Worm (Caenorhabditis elegans) whole organism, L4/young adult: Measurements from ENCODE around the gene srw-127.

Experiments
- dao-5 ChIP-seq: sonication (generic microtip); optimal IDR thresholded peaks from 2 replicates; lab custom pipeline; 2016; ENCODE audit warnings: missing genotype, missing genetic modification characterization, moderate library complexity, missing compliant biosample characterization
- him-1 ChIP-seq: sonication (generic microtip); optimal IDR thresholded peaks from 2 replicates; lab custom pipeline; 2016; ENCODE audit warnings: missing genotype, missing genetic modification reagents, missing genetic modification characterization, missing compliant biosample characterization

DNA sequence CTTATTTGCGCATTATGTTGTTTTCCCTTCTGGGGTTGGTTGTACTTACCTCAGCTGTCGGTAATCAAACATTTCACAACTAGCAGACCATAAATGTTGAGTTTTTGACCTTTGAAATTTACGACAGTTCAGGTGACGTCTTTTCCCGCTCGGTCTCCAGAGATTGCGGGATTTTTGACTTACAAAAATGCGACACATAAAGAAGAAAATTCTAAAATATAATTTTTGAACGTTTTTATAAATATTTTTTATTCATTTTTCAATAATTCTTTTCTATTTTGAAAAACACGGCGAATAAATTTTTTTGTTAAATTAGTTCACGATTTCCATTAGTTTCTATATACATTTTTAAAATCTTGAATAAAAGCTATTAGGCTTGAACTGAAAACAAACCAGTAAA, 29.9 kb upstream of the srw-127 start, which contains the start of gene nhr-161:
- TF ChIP-seq him-1 (tag; lab: Kevin White, UChicago) = no peak
- no peak for TF ChIP-seq dao-5
